ENCODE assay signal across 5 fruit fly cellular contexts in the genomic region with DNA sequence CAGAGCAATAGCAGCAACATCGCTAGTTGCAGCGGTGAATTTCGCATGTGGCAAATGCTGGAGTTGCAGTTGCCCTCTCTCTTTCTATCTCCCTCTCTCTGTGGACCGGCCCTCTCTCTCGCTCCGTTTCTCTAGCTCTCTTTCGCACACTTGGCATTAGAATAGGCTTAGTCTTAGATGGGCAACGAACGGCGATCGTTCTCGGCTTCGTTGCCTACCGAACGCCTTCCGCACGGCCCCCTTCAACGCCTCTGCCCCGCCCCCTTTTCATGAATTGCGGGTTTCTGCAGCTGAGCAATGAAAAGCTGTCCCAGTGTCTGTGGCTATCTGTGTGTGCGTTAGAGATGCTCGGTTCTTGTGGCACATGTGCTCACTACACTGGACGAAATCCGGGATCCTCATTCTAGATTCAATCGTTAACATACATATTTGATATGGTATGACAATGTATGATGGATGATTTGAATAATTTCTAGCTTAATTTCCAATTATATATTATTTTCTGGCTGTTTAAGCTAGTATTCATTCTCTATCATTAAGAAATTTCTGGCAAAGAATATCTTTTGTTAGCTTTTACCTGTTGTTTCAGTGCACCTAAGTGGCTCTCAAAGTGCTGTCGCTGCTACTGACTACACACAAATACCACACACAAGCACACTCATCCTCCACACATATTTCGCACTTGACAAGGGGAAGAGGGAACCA.
TF ChIP-seq lines count a peak whose summit lies in the region.

No protein-coding gene starts in this region.

- no peak for TF ChIP-seq CTCF in whole organism, embryonic (GFP tag; optimal IDR thresholded peaks at IDR 0.05; lab: Kevin White, UChicago)

TF ChIP-seq in whole organism, adult, 20 proteins besides CTCF, POLR2A, EP300 and RAD21:
- TF ChIP-seq tj (GFP tag; optimal IDR thresholded peaks at IDR 0.05; lab: Kevin White, UChicago) (peak; percentile 23), kay (GFP tag; lab: Kevin White, UChicago; ENCODE audit: borderline replicate concordance) (no peak)
TF ChIP-seq in whole organism, adult: peak in this region for 1.

TF ChIP-seq in whole organism, embryonic, 481 proteins besides CTCF, POLR2A, EP300 and RAD21 (continues in another document):
- TF ChIP-seq esg (GFP tag; conservative IDR thresholded peaks at IDR 0.05; lab: Robert Waterston, UW) (0 out of 2 replicates have a peak, but pooled peaks have one; percentile 9), crol (GFP tag; IDR thresholded peaks at IDR 0.05; lab: Robert Waterston, UW) (peak; percentile 36; the same call in 1 of the 2 replicates), Trl (optimal IDR thresholded peaks at IDR 0.05; lab: Kevin White, UChicago) (peak in 1 of 2 experiments; percentile 6), Trl (GFP tag; optimal IDR thresholded peaks at IDR 0.05; lab: Kevin White, UChicago) (no peak), Drgx (GFP tag; IDR thresholded peaks at IDR 0.05; lab: Robert Waterston, UW) (peak; percentile 88), sisA (GFP tag; IDR thresholded peaks at IDR 0.05; lab: Robert Waterston, UW) (0 out of 2 replicates have a peak, but pooled peaks have one; percentile 10), CG6175 (GFP tag; IDR thresholded peaks at IDR 0.05; lab: Robert Waterston, UW) (no peak), CG13424 (tag; optimal IDR thresholded peaks at IDR 0.05; lab: Kevin White, UChicago) (peak; percentile 4), cato (GFP tag; optimal IDR thresholded peaks at IDR 0.05; lab: Kevin White, UChicago; ENCODE audit: borderline replicate concordance) (no peak), CG15479 (GFP tag; optimal IDR thresholded peaks at IDR 0.05; lab: Kevin White, UChicago) (no peak), CG1832 (GFP tag; optimal IDR thresholded peaks at IDR 0.05; lab: Kevin White, UChicago) (peak; percentile 40), kah (GFP tag; optimal IDR thresholded peaks at IDR 0.05; lab: Kevin White, UChicago) (no peak), Adf1 (GFP tag; IDR thresholded peaks at IDR 0.05; lab: Robert Waterston, UW) (peak; percentile 21), CG16815 (GFP tag; optimal IDR thresholded peaks at IDR 0.05; lab: Kevin White, UChicago) (peak; percentile 7), CG9215 (GFP tag; IDR thresholded peaks at IDR 0.05; lab: Robert Waterston, UW) (peak; percentile 14; the same call in 1 of the 2 replicates), row (GFP tag; IDR thresholded peaks at IDR 0.05; lab: Robert Waterston, UW) (peak; percentile 42; the same call in 2 of the 3 replicates), scrt (GFP tag; optimal IDR thresholded peaks at IDR 0.05; lab: Kevin White, UChicago) (no peak), Dip3 (GFP tag; optimal IDR thresholded peaks at IDR 0.05; lab: Kevin White, UChicago) (peak; percentile 17)

TF ChIP-seq in whole organism, prepupa, 60 proteins besides CTCF, POLR2A, EP300 and RAD21 (continues in another document):
- TF ChIP-seq svp (GFP tag; lab: Kevin White, UChicago) (peak; percentile 27), fd59A (GFP tag; optimal IDR thresholded peaks at IDR 0.05; lab: Kevin White, UChicago) (no peak), CG11294 (GFP tag; IDR thresholded peaks at IDR 0.05; lab: Robert Waterston, UW) (peak; percentile 82), cyc (GFP tag; optimal IDR thresholded peaks at IDR 0.05; lab: Kevin White, UChicago) (peak; percentile 0), Sox14 (GFP tag; optimal IDR thresholded peaks at IDR 0.05; lab: Kevin White, UChicago) (peak; percentile 82), CG6276 (GFP tag; optimal IDR thresholded peaks at IDR 0.05; lab: Kevin White, UChicago) (peak; percentile 69), CG8632 (GFP tag; optimal IDR thresholded peaks at IDR 0.05; lab: Kevin White, UChicago) (peak; percentile 5), dac (GFP tag; optimal IDR thresholded peaks at IDR 0.05; lab: Kevin White, UChicago) (peak; percentile 47), CG6163 (GFP tag; IDR thresholded peaks at IDR 0.05; lab: Robert Waterston, UW) (peak; percentile 79), pdm3 (GFP tag; optimal IDR thresholded peaks at IDR 0.05; lab: Kevin White, UChicago) (peak; percentile 76), CG6854 (GFP tag; optimal IDR thresholded peaks at IDR 0.05; lab: Kevin White, UChicago) (no peak), Hr39 (GFP tag; optimal IDR thresholded peaks at IDR 0.05; lab: Kevin White, UChicago) (peak; percentile 36), lz (GFP tag; optimal IDR thresholded peaks at IDR 0.05; lab: Kevin White, UChicago) (peak; percentile 44), Eip78C (GFP tag; lab: Kevin White, UChicago) (peak; percentile 85), Hr4 (GFP tag; optimal IDR thresholded peaks at IDR 0.05; lab: Kevin White, UChicago) (peak; percentile 75), CG34406 (GFP tag; optimal IDR thresholded peaks at IDR 0.05; lab: Kevin White, UChicago) (peak; percentile 0), CG31627 (GFP tag; optimal IDR thresholded peaks at IDR 0.05; lab: Kevin White, UChicago) (peak; percentile 58), CG7368 (GFP tag; optimal IDR thresholded peaks at IDR 0.05; lab: Kevin White, UChicago) (peak; percentile 14), CG6792 (GFP tag; optimal IDR thresholded peaks at IDR 0.05; lab: Kevin White, UChicago) (peak; percentile 14), CG16779 (tag; optimal IDR thresholded peaks at IDR 0.05; lab: Kevin White, UChicago) (peak; percentile 49), CG10631 (GFP tag; optimal IDR thresholded peaks at IDR 0.05; lab: Kevin White, UChicago) (peak; percentile 81)

TF ChIP-seq in whole organism, pupa, 21 proteins besides CTCF, POLR2A, EP300 and RAD21:
- peak; percentile 37; the same call in 1 of the 2 replicates for TF ChIP-seq CG12605 (GFP tag; IDR thresholded peaks at IDR 0.05; lab: Robert Waterston, UW)
- TF ChIP-seq CG17806 (tag; optimal IDR thresholded peaks at IDR 0.05; lab: Kevin White, UChicago), result peak; percentile 2
- TF ChIP-seq gl (tag; optimal IDR thresholded peaks at IDR 0.05; lab: Kevin White, UChicago), result no peak
- TF ChIP-seq CG13204 (GFP tag; optimal IDR thresholded peaks at IDR 0.05; lab: Kevin White, UChicago), result no peak
- TF ChIP-seq Snoo (tag; optimal IDR thresholded peaks at IDR 0.05; lab: Kevin White, UChicago), result no peak
- no peak for TF ChIP-seq CG8159 (tag; optimal IDR thresholded peaks at IDR 0.05; lab: Kevin White, UChicago)
- peak; percentile 89 for TF ChIP-seq CG32121 (GFP tag; IDR thresholded peaks at IDR 0.05; lab: Robert Waterston, UW)
- TF ChIP-seq Pif1A (GFP tag; optimal IDR thresholded peaks at IDR 0.05; lab: Kevin White, UChicago), result peak; percentile 67
- TF ChIP-seq Ets98B (GFP tag; IDR thresholded peaks at IDR 0.05; lab: Robert Waterston, UW), result peak; percentile 84
- TF ChIP-seq CG34367 (tag; optimal IDR thresholded peaks at IDR 0.05; lab: Kevin White, UChicago), result peak; percentile 8
- peak; percentile 46 for TF ChIP-seq rn (GFP tag; IDR thresholded peaks at IDR 0.05; lab: Robert Waterston, UW)
- TF ChIP-seq CG14655 (GFP tag; optimal IDR thresholded peaks at IDR 0.05; lab: Kevin White, UChicago), result peak; percentile 93
- TF ChIP-seq CG9948 (tag; optimal IDR thresholded peaks at IDR 0.05; lab: Kevin White, UChicago), result peak; percentile 36
- TF ChIP-seq EcR (GFP tag; optimal IDR thresholded peaks at IDR 0.05; lab: Kevin White, UChicago), result no peak
- peak; percentile 82 for TF ChIP-seq fd96Ca (GFP tag; IDR thresholded peaks at IDR 0.05; lab: Robert Waterston, UW)
- TF ChIP-seq D1 (tag; optimal IDR thresholded peaks at IDR 0.05; lab: Kevin White, UChicago), result no peak
- TF ChIP-seq CG10348 (GFP tag; IDR thresholded peaks at IDR 0.05; lab: Robert Waterston, UW), result peak; percentile 68
- TF ChIP-seq Pif1B (GFP tag; optimal IDR thresholded peaks at IDR 0.05; lab: Kevin White, UChicago), result peak; percentile 34
- peak; percentile 90 for TF ChIP-seq CG4496 (GFP tag; IDR thresholded peaks at IDR 0.05; lab: Robert Waterston, UW)
- TF ChIP-seq CG8301 (tag; optimal IDR thresholded peaks at IDR 0.05; lab: Kevin White, UChicago), result peak; percentile 93
- peak; percentile 22 for TF ChIP-seq CG15710 (tag; optimal IDR thresholded peaks at IDR 0.05; lab: Kevin White, UChicago)

TF ChIP-seq in whole organism, wandering third instar larva, 38 proteins besides CTCF, POLR2A, EP300 and RAD21 (continues in another document):
- TF ChIP-seq Abd-B (GFP tag; optimal IDR thresholded peaks at IDR 0.05; lab: Kevin White, UChicago) (no peak), Vsx2 (GFP tag; optimal IDR thresholded peaks at IDR 0.05; lab: Kevin White, UChicago; ENCODE audit: partially characterized antibody) (peak; percentile 15), pan (optimal IDR thresholded peaks at IDR 0.05; lab: Kevin White, UChicago) (no peak), Hr78 (GFP tag; optimal IDR thresholded peaks at IDR 0.05; lab: Kevin White, UChicago) (no peak), OdsH (GFP tag; optimal IDR thresholded peaks at IDR 0.05; lab: Kevin White, UChicago) (peak; percentile 85), Jra (GFP tag; optimal IDR thresholded peaks at IDR 0.05; lab: Kevin White, UChicago) (peak; percentile 15), Rel (GFP tag; optimal IDR thresholded peaks at IDR 0.05; lab: Kevin White, UChicago) (no peak), Rel (tag; optimal IDR thresholded peaks at IDR 0.05; lab: Kevin White, UChicago) (no peak), Dif (GFP tag; optimal IDR thresholded peaks at IDR 0.05; lab: Kevin White, UChicago; ENCODE audit: partially characterized antibody) (no peak), woc (GFP tag; optimal IDR thresholded peaks at IDR 0.05; lab: Kevin White, UChicago) (peak; percentile 48), dsf (GFP tag; optimal IDR thresholded peaks at IDR 0.05; lab: Kevin White, UChicago; ENCODE audit: borderline replicate concordance) (no peak), CG32264 (GFP tag; optimal IDR thresholded peaks at IDR 0.05; lab: Kevin White, UChicago) (no peak), jim (GFP tag; optimal IDR thresholded peaks at IDR 0.05; lab: Kevin White, UChicago) (no peak), Hnf4 (GFP tag; optimal IDR thresholded peaks at IDR 0.05; lab: Kevin White, UChicago) (peak; percentile 79), sv (GFP tag; optimal IDR thresholded peaks at IDR 0.05; lab: Kevin White, UChicago) (no peak), N (GFP tag; optimal IDR thresholded peaks at IDR 0.05; lab: Kevin White, UChicago) (no peak), Mio (GFP tag; optimal IDR thresholded peaks at IDR 0.05; lab: Kevin White, UChicago) (no peak), brk (GFP tag; optimal IDR thresholded peaks at IDR 0.05; lab: Kevin White, UChicago) (peak; percentile 48), dmrt93B (GFP tag; optimal IDR thresholded peaks at IDR 0.05; lab: Kevin White, UChicago) (no peak), psq (GFP tag; optimal IDR thresholded peaks at IDR 0.05; lab: Kevin White, UChicago) (peak; percentile 65), rgr (GFP tag; optimal IDR thresholded peaks at IDR 0.05; lab: Kevin White, UChicago) (peak; percentile 70), foxo (GFP tag; optimal IDR thresholded peaks at IDR 0.05; lab: Kevin White, UChicago) (peak in 1 of 2 experiments; percentile 76), Hr83 (GFP tag; optimal IDR thresholded peaks at IDR 0.05; lab: Kevin White, UChicago; ENCODE audit: poor library complexity, severe bottlenecking) (no peak), fru (GFP tag; optimal IDR thresholded peaks at IDR 0.05; lab: Kevin White, UChicago) (peak; percentile 78), HLH106 (tag; optimal IDR thresholded peaks at IDR 0.05; lab: Kevin White, UChicago) (peak; percentile 40), Sp1 (GFP tag; optimal IDR thresholded peaks at IDR 0.05; lab: Kevin White, UChicago) (peak; percentile 41)
